Worm (Caenorhabditis elegans): ENCODE results near the gene F10D7.4.

- TF ChIP-seq rbr-2 (tag; optimal IDR thresholded peaks at IDR 0.05) = no peak
- TF ChIP-seq dmd-6 (GFP tag; IDR thresholded peaks at IDR 0.05) = no peak
- no peak for TF ChIP-seq daf-19 (GFP tag; conservative IDR thresholded peaks at IDR 0.05)
- no peak for TF ChIP-seq lin-39 (tag; optimal IDR thresholded peaks at IDR 0.05)
These were observed 16.4 kb upstream of the F10D7.4 start, which contains the start of gene F11C7.7 for ce11 chrX:17398293-17398692.

All from whole organism, L4 larva.